Worm (Caenorhabditis elegans): ENCODE measurements around the gene unc-4.

unc-4 gene

ce11 chrII:9940430-9940829 lies 40.3 kb upstream of the unc-4 start, which contains the start of gene ufd-3 (continued):
- TF ChIP-seq set-16 (GFP tag; IDR thresholded peaks at IDR 0.05) (no peak), ces-1 (GFP tag; optimal IDR thresholded peaks at IDR 0.05) (no peak), mdl-1 (tag; optimal IDR thresholded peaks at IDR 0.05) (peak in 1 of 2 experiments; percentile 24), lin-29 (GFP tag; IDR thresholded peaks at IDR 0.05) (no peak), nhr-42 (GFP tag; IDR thresholded peaks at IDR 0.05) (no peak), duxl-1 (tag; optimal IDR thresholded peaks at IDR 0.05; ENCODE audit: poor library complexity) (peak; percentile 6), zag-1 (tag; optimal IDR thresholded peaks at IDR 0.05) (no peak), D1046.2 (GFP tag; IDR thresholded peaks at IDR 0.05) (no peak), lim-7 (GFP tag; IDR thresholded peaks at IDR 0.05) (no peak), F49E8.2 (tag; optimal IDR thresholded peaks at IDR 0.05; ENCODE audit: borderline replicate concordance) (peak; percentile 63), daf-19 (GFP tag; conservative IDR thresholded peaks at IDR 0.05) (no peak), ZK546.5 (tag; optimal IDR thresholded peaks at IDR 0.05) (no peak), nhr-41 (GFP tag; IDR thresholded peaks at IDR 0.05) (no peak), Y75B8A.6 (GFP tag; IDR thresholded peaks at IDR 0.05) (no peak), nhr-25 (tag; optimal IDR thresholded peaks at IDR 0.05; ENCODE audit: borderline replicate concordance, insufficient read depth) (no peak), ceh-32 (tag; optimal IDR thresholded peaks at IDR 0.05; ENCODE audit: poor library complexity) (no peak), fkh-10 (GFP tag; optimal IDR thresholded peaks at IDR 0.05) (peak; percentile 51), fos-1 (tag; optimal IDR thresholded peaks at IDR 0.05) (no peak), mxl-2 (GFP tag; conservative IDR thresholded peaks at IDR 0.05) (no peak), T26A8.4 (GFP tag; IDR thresholded peaks at IDR 0.05) (0 out of 2 replicates have a peak, but pooled peaks have one; percentile 57), lin-38 (GFP tag; IDR thresholded peaks at IDR 0.05) (peak; percentile 76), ceh-62 (tag; optimal IDR thresholded peaks at IDR 0.05) (no peak), hlh-11 (tag; optimal IDR thresholded peaks at IDR 0.05) (peak; percentile 53), ama-1 (optimal IDR thresholded peaks at IDR 0.05) (peak; percentile 63)

- TF ChIP-seq daf-19 (GFP tag; conservative IDR thresholded peaks at IDR 0.05) (no peak), lin-38 (GFP tag; IDR thresholded peaks at IDR 0.05) (peak; percentile 57), Y48G9A.11 (GFP tag; IDR thresholded peaks at IDR 0.05) (peak; percentile 76), sdz-12 (GFP tag; optimal IDR thresholded peaks at IDR 0.05) (no peak), unc-130 (GFP tag; optimal IDR thresholded peaks at IDR 0.05) (peak; percentile 66)
Observed at ce11 chrII:9938877-9939276, 38.7 kb upstream of the unc-4 start, which contains the start of the genes C05C10.7 and C05C10.5. TSS of gene C05C10.7 (minus strand) at chrII:9938971. TSS of gene C05C10.5 (plus strand) at chrII:9939040.

- TF ChIP-seq dmd-8 (GFP tag; IDR thresholded peaks at IDR 0.05) (no peak), nhr-10 (tag; optimal IDR thresholded peaks at IDR 0.05) (peak; percentile 97), spr-1 (tag; optimal IDR thresholded peaks at IDR 0.05) (peak; percentile 47), daf-19 (GFP tag; conservative IDR thresholded peaks at IDR 0.05) (no peak), Y75B8A.6 (GFP tag; IDR thresholded peaks at IDR 0.05) (no peak), nhr-48 (tag; optimal IDR thresholded peaks at IDR 0.05) (peak; percentile 91), nhr-102 (tag; optimal IDR thresholded peaks at IDR 0.05) (peak; percentile 73), ceh-62 (tag; optimal IDR thresholded peaks at IDR 0.05) (no peak), hif-1 (tag; optimal IDR thresholded peaks at IDR 0.05) (peak in 1 of 2 experiments; percentile 53), lsy-2 (tag; optimal IDR thresholded peaks at IDR 0.05) (peak; percentile 7 to 88), sdz-12 (GFP tag; optimal IDR thresholded peaks at IDR 0.05) (no peak), nhr-237 (tag; optimal IDR thresholded peaks at IDR 0.05) (no peak), lir-3 (tag; optimal IDR thresholded peaks at IDR 0.05) (no peak), attf-4 (tag; optimal IDR thresholded peaks at IDR 0.05) (no peak), unc-130 (GFP tag; optimal IDR thresholded peaks at IDR 0.05) (peak; percentile 13), ceh-28 (tag; optimal IDR thresholded peaks at IDR 0.05) (no peak), lin-38 (GFP tag; IDR thresholded peaks at IDR 0.05) (0 out of 2 replicates have a peak, but pooled peaks have one; percentile 28), ama-1 (optimal IDR thresholded peaks at IDR 0.05) (peak; percentile 90), mxl-2 (GFP tag; conservative IDR thresholded peaks at IDR 0.05) (no peak), lin-39 (tag; optimal IDR thresholded peaks at IDR 0.05) (no peak), zip-11 (GFP tag; IDR thresholded peaks at IDR 0.05) (no peak), set-16 (GFP tag; IDR thresholded peaks at IDR 0.05) (no peak), F49E8.2 (tag; optimal IDR thresholded peaks at IDR 0.05; ENCODE audit: borderline replicate concordance) (no peak), ceh-44 (GFP tag; IDR thresholded peaks at IDR 0.05) (no peak), nhr-25 (tag; optimal IDR thresholded peaks at IDR 0.05; ENCODE audit: borderline replicate concordance, insufficient read depth) (peak; percentile 7), ctbp-1 (GFP tag; IDR thresholded peaks at IDR 0.05) (no peak), daf-12 (tag; optimal IDR thresholded peaks at IDR 0.05) (no peak), pha-4 (GFP tag; IDR thresholded peaks at IDR 0.05) (no peak), pha-4 (tag; optimal IDR thresholded peaks at IDR 0.05) (peak; percentile 33), madf-9 (GFP tag; conservative IDR thresholded peaks at IDR 0.05) (no peak)
Observed at ce11 chrII:9937611-9938010, 37.4 kb upstream of the unc-4 start.

Measured in whole organism, L4 larva.